Worm (Caenorhabditis elegans) whole organism, L2 larva: ENCODE data around the gene F07F6.8.

Experiments
- C34F6.9 ChIP-seq: fragments of 150-350 bp; optimal IDR thresholded peaks from 2 replicates; lab custom pipeline; 2014; ENCODE audit warnings: missing biosample characterization, missing genetic modification characterization
- F13H6.1 ChIP-seq: sonication (generic microtip); optimal IDR thresholded peaks from 2 replicates; lab custom pipeline; 2016; ENCODE audit warnings: missing genetic modification characterization, missing compliant biosample characterization
- Y55F3AM.14 ChIP-seq: fragments of 200-800 bp; sonication (Bioruptor generic); optimal IDR thresholded peaks from 2 replicates; lab custom pipeline; 2018; ENCODE audit warnings: mild to moderate bottlenecking, missing genetic modification characterization, missing compliant biosample characterization
- aly-2 ChIP-seq: fragments of 150-350 bp; optimal IDR thresholded peaks from 2 replicates; lab custom pipeline; 2014; ENCODE audit warnings: missing biosample characterization, missing genetic modification characterization
- ama-1 ChIP-seq: fragments of 150-350 bp; optimal IDR thresholded peaks from 2 replicates; lab custom pipeline; 2018; ENCODE audit warnings: inconsistent platforms
- blmp-1 ChIP-seq: sonication (generic microtip); optimal IDR thresholded peaks from 2 replicates; lab custom pipeline; 2017; ENCODE audit warnings: missing genetic modification characterization, mild to moderate bottlenecking, missing compliant biosample characterization, antibody characterized with exemption, moderate library complexity; ENCODE audit not compliant: insufficient read depth
- ceh-82 ChIP-seq: fragments of 150-350 bp; optimal IDR thresholded peaks from 2 replicates; lab custom pipeline; 2014; ENCODE audit warnings: missing biosample characterization, missing genetic modification characterization
- crh-2 ChIP-seq: sonication (generic microtip); optimal IDR thresholded peaks from 2 replicates; lab custom pipeline; 2017; ENCODE audit warnings: missing biosample characterization, missing genetic modification characterization
- dmd-4 ChIP-seq: sonication (generic microtip); optimal IDR thresholded peaks from 2 replicates; lab custom pipeline; 2017; ENCODE audit warnings: missing biosample characterization, missing genetic modification characterization
- elt-3 ChIP-seq: sonication (generic microtip); optimal IDR thresholded peaks from 2 replicates; lab custom pipeline; 2017; ENCODE audit warnings: missing biosample characterization, missing genetic modification characterization
- gmeb-1 ChIP-seq: fragments of 150-350 bp; optimal IDR thresholded peaks from 2 replicates; lab custom pipeline; 2014; ENCODE audit warnings: missing biosample characterization, missing genetic modification characterization
- lin-13 ChIP-seq: fragments of 150-350 bp; optimal IDR thresholded peaks from 2 replicates; lab custom pipeline; 2014; ENCODE audit warnings: missing biosample characterization, missing genetic modification reagents, missing genetic modification characterization
- lin-39 ChIP-seq: fragments of 150-350 bp; optimal IDR thresholded peaks from 2 replicates; lab custom pipeline; 2014; ENCODE audit warnings: missing biosample characterization, missing genetic modification reagents, missing genetic modification characterization
- lsy-2 ChIP-seq, 2 experiments: fragments of 150-350 bp in 1 of 2; sonication (generic microtip) in 1 of 2; optimal IDR thresholded peaks; 2 replicates each; lab custom pipeline; 2014 to 2017; ENCODE audit warnings: missing biosample characterization in 2 of 2, missing genetic modification characterization in 2 of 2
- mab-5 ChIP-seq: fragments of 150-350 bp; optimal IDR thresholded peaks from 2 replicates; lab custom pipeline; 2014; ENCODE audit warnings: missing biosample characterization, missing genetic modification characterization
- mbf-1 ChIP-seq: sonication (generic microtip); optimal IDR thresholded peaks from 2 replicates; lab custom pipeline; 2017; ENCODE audit warnings: missing biosample characterization, missing genetic modification characterization
- mdl-1 ChIP-seq, 2 experiments: fragments of 150-350 bp in 1 of 2; sonication (generic microtip) in 1 of 2; optimal IDR thresholded peaks; 2 replicates each; lab custom pipeline; 2017; ENCODE audit warnings: missing biosample characterization in 2 of 2, missing genetic modification characterization in 2 of 2
- nhr-11 ChIP-seq: fragments of 150-350 bp; optimal IDR thresholded peaks from 2 replicates; lab custom pipeline; 2014; ENCODE audit warnings: missing biosample characterization, missing genetic modification characterization
- nhr-129 ChIP-seq: fragments of 150-350 bp; optimal IDR thresholded peaks from 2 replicates; lab custom pipeline; 2014; ENCODE audit warnings: missing biosample characterization, missing genetic modification characterization
- nhr-21 ChIP-seq: fragments of 150-350 bp; optimal IDR thresholded peaks from 2 replicates; lab custom pipeline; 2014; ENCODE audit warnings: missing biosample characterization, missing genetic modification characterization
- nhr-23 ChIP-seq: fragments of 150-350 bp; optimal IDR thresholded peaks from 2 replicates; lab custom pipeline; 2014; ENCODE audit warnings: missing biosample characterization, missing genetic modification reagents, missing genetic modification characterization
- nhr-237 ChIP-seq: fragments of 150-350 bp; optimal IDR thresholded peaks from 2 replicates; lab custom pipeline; 2014; ENCODE audit warnings: missing biosample characterization, missing genetic modification characterization
- nhr-25 ChIP-seq: fragments of 150-350 bp; sonication (generic microtip); optimal IDR thresholded peaks from 3 replicates; lab custom pipeline; 2014; ENCODE audit warnings: missing biosample characterization, missing genetic modification characterization
- nhr-6 ChIP-seq: fragments of 150-350 bp; optimal IDR thresholded peaks from 2 replicates; lab custom pipeline; 2014; ENCODE audit warnings: missing biosample characterization, missing genetic modification characterization
- nhr-77 ChIP-seq: fragments of 150-350 bp; optimal IDR thresholded peaks from 2 replicates; lab custom pipeline; 2014; ENCODE audit warnings: missing biosample characterization, missing genetic modification characterization
- peb-1 ChIP-seq: fragments of 150-350 bp; optimal IDR thresholded peaks from 2 replicates; lab custom pipeline; 2014; ENCODE audit warnings: missing biosample characterization, missing genetic modification characterization
- skn-1 ChIP-seq: sonication (generic microtip); optimal IDR thresholded peaks from 2 replicates; lab custom pipeline; 2017; ENCODE audit warnings: missing biosample characterization, missing genetic modification characterization
- sma-3 ChIP-seq: sonication (generic microtip); optimal IDR thresholded peaks from 2 replicates; lab custom pipeline; 2016; ENCODE audit warnings: missing genetic modification reagents, missing genetic modification characterization, missing compliant biosample characterization
- sma-9 ChIP-seq, 2 experiments: fragments of 150-350 bp in 1 of 2; sonication (generic microtip) in 1 of 2; optimal IDR thresholded peaks; 2 replicates each; lab custom pipeline; 2014 to 2016; ENCODE audit warnings: missing genetic modification characterization in 2 of 2, mild to moderate bottlenecking in 1 of 2, missing biosample characterization in 1 of 2, missing compliant biosample characterization in 1 of 2, missing genetic modification reagents in 1 of 2, moderate library complexity in 1 of 2
- snpc-4 ChIP-seq: fragments of 150-350 bp; optimal IDR thresholded peaks from 2 replicates; lab custom pipeline; 2014; ENCODE audit warnings: missing biosample characterization, missing genetic modification characterization
- unc-55 ChIP-seq: fragments of 150-350 bp; sonication (generic microtip); optimal IDR thresholded peaks from 3 replicates; lab custom pipeline; 2014; ENCODE audit warnings: missing biosample characterization, missing genetic modification reagents, missing genetic modification characterization
- unc-62 ChIP-seq: fragments of 150-350 bp; optimal IDR thresholded peaks from 2 replicates; lab custom pipeline; 2014; ENCODE audit warnings: missing biosample characterization, missing genetic modification reagents, missing genetic modification characterization
- ztf-1 ChIP-seq: fragments of 200-800 bp; sonication (Bioruptor generic); conservative IDR thresholded peaks from 2 replicates; pipeline ENCODE4 v1.3.6; 2022; ENCODE audit warnings: missing genetic modification characterization, missing compliant biosample characterization
- ztf-4 ChIP-seq: fragments of 150-350 bp; optimal IDR thresholded peaks from 2 replicates; lab custom pipeline; 2014; ENCODE audit warnings: missing biosample characterization, missing genetic modification characterization

F07F6.8 gene

DNA sequence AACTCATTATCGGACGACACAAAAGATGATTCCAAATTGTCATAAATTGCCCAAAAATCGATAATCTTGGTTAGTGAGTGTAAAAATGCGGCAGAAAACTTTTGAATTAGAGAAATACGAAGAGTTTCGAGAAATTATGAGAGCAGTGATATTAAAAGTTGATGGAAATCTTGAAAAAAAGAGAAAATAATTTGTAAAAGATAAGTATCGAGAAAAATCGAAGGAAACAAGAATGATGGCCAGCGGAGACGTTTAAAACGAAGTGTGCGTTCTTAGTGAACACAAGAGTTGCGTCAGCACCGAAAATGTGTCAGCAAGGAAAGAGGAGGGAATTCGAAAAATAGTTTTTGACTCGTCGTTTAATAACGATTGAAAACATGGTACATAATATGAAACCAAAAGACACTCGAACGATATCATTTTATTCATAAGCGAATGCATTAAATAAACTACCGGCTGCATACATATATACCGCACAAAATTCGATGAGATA lies 35.7 kb downstream of the F07F6.8 start, which contains the start of gene ndx-6 (continued):
- TF ChIP-seq ama-1 (lab: Kevin White, UChicago) (peak; percentile 62), lin-13 (peak; percentile 83), unc-62 (GFP tag; lab: Kevin White, UChicago) (no peak), gmeb-1 (peak; percentile 98), ztf-1 (no peak), mbf-1 (tag; lab: Kevin White, UChicago) (no peak), sma-3 (GFP tag; lab: Kevin White, UChicago) (peak; percentile 88), nhr-21 (tag; lab: Kevin White, UChicago) (peak; percentile 70), nhr-25 (tag; lab: Kevin White, UChicago) (peak; percentile 85)
- TF ChIP-seq, all 48 proteins: peak for 27

DNA sequence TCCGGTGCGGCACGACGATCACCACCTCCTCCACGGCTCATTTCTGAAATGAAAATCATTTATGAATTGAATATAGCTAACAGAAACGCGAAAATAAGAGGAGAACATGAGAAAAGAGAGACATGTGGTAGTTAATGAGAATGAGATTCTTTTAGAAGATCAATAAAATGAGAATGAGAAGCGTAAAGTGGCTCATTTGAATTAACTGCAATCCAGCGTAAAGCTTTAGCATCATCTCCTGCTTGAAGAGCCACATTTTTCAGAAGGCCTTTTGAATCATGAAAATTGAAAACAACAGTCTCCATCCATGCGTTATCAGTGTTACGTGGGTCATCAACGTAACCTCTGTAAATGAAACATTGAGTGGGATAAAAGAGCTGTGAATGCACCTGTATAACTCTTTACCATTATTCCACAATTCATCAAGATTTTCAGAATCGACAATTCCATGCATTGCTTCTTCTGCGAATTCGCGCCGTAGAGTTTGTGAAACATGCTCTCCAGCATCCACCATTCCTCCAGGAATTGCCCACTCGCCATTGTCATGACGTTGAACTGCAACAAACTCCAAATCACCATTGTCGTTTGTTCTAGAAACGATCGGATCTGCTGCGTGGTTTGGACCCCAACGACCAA lies 36.6 kb downstream of the F07F6.8 start, which contains the start of gene rsp-4:
Gene rsp-4 (minus strand): TSS at position 51 of the 636 bp plus-strand sequence.
- TF ChIP-seq ztf-1 (no peak), nhr-23 (tag; lab: Kevin White, UChicago) (no peak), ceh-82 (tag; lab: Kevin White, UChicago) (no peak), nhr-11 (tag; lab: Kevin White, UChicago) (no peak), lsy-2 (tag; optimal IDR thresholded peaks at IDR 0.05; lab: Kevin White, UChicago) (no peak), sma-9 (GFP tag; optimal IDR thresholded peaks at IDR 0.05; lab: Kevin White, UChicago) (no peak), sma-9 (tag; optimal IDR thresholded peaks at IDR 0.05; lab: Kevin White, UChicago) (no peak), mdl-1 (tag; optimal IDR thresholded peaks at IDR 0.05; lab: Kevin White, UChicago) (no peak), crh-2 (tag; lab: Kevin White, UChicago) (no peak), Y55F3AM.14 (GFP tag; lab: Kevin White, UChicago) (no peak), C34F6.9 (tag; lab: Kevin White, UChicago) (no peak)

ce11 chrII:5387217-5387616 lies 38.3 kb downstream of the F07F6.8 start, which contains the start of gene ccpp-6:
ccpp-6 (minus strand) TSS chrII:5387317.
- TF ChIP-seq nhr-77 (tag; lab: Kevin White, UChicago) (no peak), lin-39 (tag; lab: Kevin White, UChicago) (no peak), sma-9 (GFP tag; optimal IDR thresholded peaks at IDR 0.05; lab: Kevin White, UChicago) (no peak), sma-9 (tag; optimal IDR thresholded peaks at IDR 0.05; lab: Kevin White, UChicago) (no peak), mbf-1 (tag; lab: Kevin White, UChicago) (no peak), nhr-11 (tag; lab: Kevin White, UChicago) (no peak), gmeb-1 (no peak), dmd-4 (tag; lab: Kevin White, UChicago) (no peak), elt-3 (tag; lab: Kevin White, UChicago) (no peak), mab-5 (tag; lab: Kevin White, UChicago) (no peak), blmp-1 (tag; lab: Kevin White, UChicago) (no peak), snpc-4 (no peak), aly-2 (tag; lab: Kevin White, UChicago) (no peak), nhr-129 (tag; lab: Kevin White, UChicago) (no peak), nhr-6 (tag; lab: Kevin White, UChicago) (no peak), ztf-1 (no peak), F13H6.1 (tag; lab: Kevin White, UChicago) (no peak), nhr-237 (no peak)

- TF ChIP-seq peb-1 (tag; lab: Kevin White, UChicago), result no peak
- no peak for TF ChIP-seq lin-39 (tag; lab: Kevin White, UChicago)
- TF ChIP-seq mab-5 (tag; lab: Kevin White, UChicago), result no peak
- TF ChIP-seq nhr-237, result no peak
- no peak for TF ChIP-seq ztf-1
- TF ChIP-seq aly-2 (tag; lab: Kevin White, UChicago), result no peak
- TF ChIP-seq C34F6.9 (tag; lab: Kevin White, UChicago), result no peak
- TF ChIP-seq unc-55 (GFP tag; lab: Kevin White, UChicago), result no peak
- no peak for TF ChIP-seq nhr-6 (tag; lab: Kevin White, UChicago)
- TF ChIP-seq nhr-23 (tag; lab: Kevin White, UChicago), result no peak
- TF ChIP-seq Y55F3AM.14 (GFP tag; lab: Kevin White, UChicago), result no peak
- TF ChIP-seq skn-1 (tag; lab: Kevin White, UChicago), result no peak
- TF ChIP-seq ztf-4 (tag; lab: Kevin White, UChicago), result no peak
Observed at ce11 chrII:5384282-5384681, 41.3 kb downstream of the F07F6.8 start.
